Fruit fly (Drosophila melanogaster) S2 (cell line): ENCODE results near the gene CG2991.

Experiments
- CG8478 ChIP-seq: fragments of >200 bp; optimal IDR thresholded peaks from 2 replicates; lab custom pipeline; 2018
- CTCF ChIP-seq, 2 experiments: fragments of >200 bp; optimal IDR thresholded peaks; 2 replicates each; lab custom pipeline; 2018

The CG2991 gene

DNA sequence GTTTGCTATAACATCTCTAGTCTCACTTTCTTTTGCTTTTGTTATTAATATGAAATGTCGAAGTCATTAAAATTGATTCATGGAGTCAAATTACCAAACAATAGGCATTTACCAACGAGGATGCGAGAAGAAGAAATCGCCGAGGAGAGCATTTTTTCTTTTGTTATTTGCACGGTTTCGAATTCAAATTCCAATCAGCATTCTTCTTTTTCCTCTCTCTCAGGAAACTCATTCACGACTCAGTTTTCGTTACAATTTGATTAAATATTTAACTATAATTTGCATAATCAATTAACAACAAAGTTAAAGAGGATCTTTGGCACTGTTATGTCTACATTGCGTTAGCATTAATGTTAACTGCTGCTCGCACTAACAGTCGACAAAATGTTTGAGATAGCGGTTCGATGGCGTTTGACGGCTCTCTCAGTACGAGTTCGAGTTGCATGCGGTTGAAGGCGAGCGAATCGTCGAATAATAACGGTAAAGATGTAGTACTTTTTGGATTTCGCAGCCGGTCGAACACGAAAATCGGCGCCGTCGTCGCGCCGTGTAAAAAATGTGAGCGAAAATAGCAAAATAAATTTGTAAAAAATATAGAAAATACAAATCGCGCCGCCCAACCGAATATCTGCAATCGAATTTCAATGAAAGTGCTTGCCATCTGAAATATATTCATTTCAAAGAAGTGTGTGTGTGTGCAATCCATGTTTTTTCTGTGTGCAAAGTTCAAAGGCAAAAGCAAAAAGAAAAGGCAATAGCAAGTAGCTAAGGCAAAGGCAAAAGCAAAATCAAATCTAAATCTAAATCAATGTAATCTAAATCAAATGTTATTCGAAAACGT lies 31.0 kb downstream of the CG2991 start:
- TF ChIP-seq CTCF (optimal IDR thresholded peaks at IDR 0.05; lab: Kevin White, UChicago): no peak
- no peak for TF ChIP-seq CG8478 (lab: Kevin White, UChicago)

DNA sequence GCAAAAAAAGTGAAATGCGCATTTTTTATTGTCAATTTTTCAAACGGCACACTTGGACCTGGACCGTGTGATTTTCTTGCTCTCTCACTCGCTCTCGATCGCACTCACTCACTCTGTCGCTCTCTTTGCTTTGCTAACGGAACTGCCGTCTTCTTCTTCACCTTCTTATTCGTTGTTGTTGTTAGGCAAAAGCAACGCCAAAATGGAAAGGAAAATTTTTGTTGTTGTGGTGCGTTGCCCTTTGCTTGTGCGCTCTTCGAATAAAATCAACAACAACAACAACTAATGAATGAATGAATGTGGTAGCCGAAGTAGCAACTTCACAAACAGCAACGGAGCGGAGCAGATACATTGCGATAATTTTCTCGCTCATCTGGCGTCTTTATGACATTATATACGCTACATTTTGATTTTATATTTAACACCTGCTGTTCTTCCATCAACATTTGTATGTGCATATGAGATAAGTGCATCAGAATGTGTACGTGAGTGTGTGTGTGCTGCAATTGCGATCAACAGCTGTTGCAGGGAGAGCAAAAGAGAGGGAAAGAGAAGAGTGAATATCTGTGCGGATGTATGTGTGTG lies 32.0 kb downstream of the CG2991 start:
- TF ChIP-seq CG8478 (lab: Kevin White, UChicago) (no peak), CTCF (optimal IDR thresholded peaks at IDR 0.05; lab: Kevin White, UChicago) (no peak)

DNA sequence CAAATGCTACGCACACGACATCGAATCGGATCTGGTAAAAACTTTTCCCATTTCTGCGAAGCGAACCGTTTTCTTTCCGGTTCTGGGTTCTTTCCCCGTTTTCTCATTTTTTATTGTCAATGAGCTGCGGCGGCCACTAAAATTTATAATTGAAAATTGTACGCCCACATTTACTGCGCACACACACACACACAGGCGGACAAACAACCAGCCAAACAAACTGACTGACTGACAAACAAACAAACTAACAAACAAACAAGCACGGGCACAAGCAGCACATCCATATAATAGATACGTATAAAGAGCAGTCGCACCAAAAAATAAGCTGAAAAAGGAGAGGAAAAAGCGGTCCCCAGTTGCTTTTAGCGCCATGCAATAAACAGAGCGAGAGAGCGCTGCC lies 34.2 kb downstream of the CG2991 start:
- no peak for TF ChIP-seq CG8478 (lab: Kevin White, UChicago)
- no peak for TF ChIP-seq CTCF (optimal IDR thresholded peaks at IDR 0.05; lab: Kevin White, UChicago)

DNA sequence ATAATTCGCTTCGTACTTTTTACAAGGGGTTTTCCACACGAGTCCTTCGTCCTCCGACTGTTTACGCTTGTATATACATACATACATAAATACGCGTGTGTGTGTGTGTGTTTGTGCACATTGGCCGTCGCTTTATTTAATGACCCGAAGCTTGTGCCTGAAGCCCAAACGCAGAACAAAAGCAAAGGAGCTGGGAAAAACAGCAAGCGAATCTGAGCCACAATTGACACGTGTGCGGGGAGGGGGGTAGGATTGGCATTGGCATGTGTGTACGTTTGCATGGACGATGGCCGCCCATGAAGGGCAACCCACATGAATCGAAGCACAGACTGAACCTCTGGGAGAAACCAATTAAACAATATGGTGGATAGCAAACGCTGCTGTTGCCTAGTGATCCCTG lies 37.4 kb downstream of the CG2991 start:
- no peak for TF ChIP-seq CTCF (optimal IDR thresholded peaks at IDR 0.05; lab: Kevin White, UChicago)
- TF ChIP-seq CG8478 (lab: Kevin White, UChicago): no peak

DNA sequence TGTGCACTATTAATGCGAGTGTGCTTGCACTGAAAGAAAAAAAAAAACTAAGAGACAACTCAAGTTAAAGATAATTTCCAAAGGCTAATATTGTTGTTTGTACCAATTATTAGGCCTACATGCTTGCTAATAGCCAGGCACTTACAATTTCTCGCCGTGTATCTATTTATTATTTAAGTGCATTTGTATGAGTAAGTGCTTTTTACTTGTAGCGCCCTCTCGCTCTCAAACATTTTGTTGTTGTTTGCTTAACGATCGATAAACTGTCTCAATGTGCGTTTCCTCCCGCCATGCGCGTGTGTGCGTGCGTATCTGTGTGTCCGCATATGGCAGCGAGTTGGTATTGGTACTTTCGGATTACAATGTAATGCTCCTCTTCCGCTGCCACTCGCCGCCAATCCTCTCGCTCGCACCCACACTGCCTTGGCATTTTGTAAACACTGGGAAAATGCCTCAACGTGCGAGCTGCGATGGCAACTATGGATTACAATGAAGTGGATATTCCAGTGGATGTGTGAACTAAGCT lies 40.1 kb downstream of the CG2991 start:
- TF ChIP-seq CTCF (optimal IDR thresholded peaks at IDR 0.05; lab: Kevin White, UChicago): no peak
- no peak for TF ChIP-seq CG8478 (lab: Kevin White, UChicago)

DNA sequence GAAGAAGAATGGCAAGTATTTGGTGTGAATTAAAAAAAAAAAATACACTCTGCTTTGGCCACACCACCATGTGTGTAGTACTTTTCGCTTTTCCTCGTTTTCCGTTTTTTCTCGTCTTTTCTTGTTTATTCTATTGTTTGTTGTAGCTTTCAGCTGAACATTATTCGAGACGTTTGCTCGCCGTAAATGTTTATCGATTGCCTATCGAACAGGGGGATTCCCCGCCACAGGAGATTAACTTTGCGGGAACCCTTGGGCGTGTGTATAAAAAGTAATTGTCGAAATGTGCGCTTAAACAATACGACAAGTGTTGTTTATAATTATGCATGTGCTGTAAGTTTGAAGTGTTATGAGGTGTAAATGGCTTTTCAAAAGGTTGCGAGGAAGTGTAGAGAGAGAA lies 40.7 kb downstream of the CG2991 start:
- TF ChIP-seq CTCF (optimal IDR thresholded peaks at IDR 0.05; lab: Kevin White, UChicago): no peak
- TF ChIP-seq CG8478 (lab: Kevin White, UChicago): no peak

DNA sequence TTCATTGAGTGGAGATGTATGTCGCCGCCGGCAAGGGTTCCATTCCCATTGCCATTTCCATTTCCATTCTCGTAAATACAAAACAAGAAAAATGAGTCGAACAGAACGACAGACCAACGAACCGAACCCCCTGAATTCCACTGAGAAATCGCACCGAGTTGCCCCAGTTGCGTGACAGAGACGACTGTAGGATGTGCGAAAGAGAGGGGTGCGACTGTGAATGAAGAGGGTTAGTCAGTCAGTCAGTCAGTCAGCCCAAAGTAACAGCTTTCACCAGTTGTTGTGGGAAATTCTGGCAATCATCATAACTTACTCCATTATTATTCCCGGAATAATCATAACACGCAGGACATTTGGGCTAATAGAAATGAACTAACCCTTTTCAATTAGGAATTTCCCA lies 41.3 kb downstream of the CG2991 start:
- TF ChIP-seq CG8478 (lab: Kevin White, UChicago): no peak
- no peak for TF ChIP-seq CTCF (optimal IDR thresholded peaks at IDR 0.05; lab: Kevin White, UChicago)

DNA sequence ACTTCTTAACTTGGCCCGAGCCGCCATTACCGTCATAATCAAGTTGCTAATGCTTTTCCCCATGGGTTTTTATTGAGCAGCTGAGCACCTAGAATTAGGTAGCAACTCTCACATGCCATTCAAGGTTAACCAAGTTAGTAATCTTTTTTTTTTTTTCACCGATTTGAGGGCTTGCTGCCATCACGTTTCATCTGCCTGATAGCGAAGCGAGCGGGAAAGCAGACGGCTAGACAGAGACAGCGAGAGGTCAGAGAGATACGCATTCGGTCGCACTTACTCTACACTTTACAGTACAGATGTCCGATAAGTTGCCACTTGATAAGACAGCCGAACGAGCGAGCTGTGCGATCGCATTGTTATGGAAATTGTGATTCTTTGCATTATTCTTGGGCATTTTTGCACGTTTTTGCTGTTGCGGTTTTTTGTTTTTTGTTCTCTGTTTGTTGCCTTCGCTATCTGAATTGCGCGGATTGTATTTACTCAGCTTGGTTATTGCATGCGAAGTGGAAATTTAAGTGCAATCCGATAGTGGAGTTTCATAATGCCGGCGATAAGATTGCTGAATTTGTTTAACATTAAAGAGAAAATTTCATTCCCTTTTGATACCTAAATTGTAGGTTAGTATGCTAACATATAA lies 43.5 kb downstream of the CG2991 start:
- TF ChIP-seq CG8478 (lab: Kevin White, UChicago): no peak
- no peak for TF ChIP-seq CTCF (optimal IDR thresholded peaks at IDR 0.05; lab: Kevin White, UChicago)

DNA sequence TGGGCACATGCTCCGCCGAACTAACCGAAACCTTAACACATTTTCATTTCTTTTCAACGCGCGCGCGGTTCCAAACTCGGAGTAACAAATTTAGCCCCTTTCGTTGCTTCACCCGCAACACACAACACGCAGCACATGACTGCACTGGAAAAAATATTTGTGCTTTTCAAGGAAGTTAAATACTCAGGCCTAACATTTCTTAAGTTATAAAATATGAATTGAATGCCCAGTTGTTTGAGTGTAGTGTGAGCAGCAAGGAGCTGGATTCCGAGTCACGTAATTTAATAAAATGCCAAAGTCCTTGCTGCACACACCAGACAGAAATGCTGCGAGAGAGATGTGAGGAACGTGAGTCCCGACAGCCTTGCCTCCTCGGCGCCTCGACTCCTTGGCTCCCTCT lies 44.5 kb downstream of the CG2991 start:
- TF ChIP-seq CTCF (optimal IDR thresholded peaks at IDR 0.05; lab: Kevin White, UChicago): no peak
- no peak for TF ChIP-seq CG8478 (lab: Kevin White, UChicago)

DNA sequence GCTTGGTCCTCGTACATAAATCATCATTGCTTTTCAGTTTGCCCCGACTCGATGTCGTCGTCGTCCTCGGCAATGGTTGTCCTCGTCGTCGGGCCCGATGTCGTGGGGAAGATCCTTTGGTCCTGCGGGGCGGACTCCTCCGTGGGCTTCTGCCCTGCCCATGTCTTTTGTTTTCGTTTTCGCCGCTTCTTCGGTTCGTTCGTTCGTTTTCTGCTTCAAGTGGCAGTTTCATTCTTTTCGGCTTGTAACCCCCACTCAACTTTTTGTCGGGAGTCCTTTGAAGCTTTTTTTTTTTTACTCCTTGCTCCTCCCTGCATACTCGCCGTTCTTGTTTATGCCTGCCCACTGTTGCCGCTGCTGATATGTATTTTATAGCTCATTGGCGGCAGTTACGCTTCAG lies 46.7 kb downstream of the CG2991 start:
- TF ChIP-seq CTCF (optimal IDR thresholded peaks at IDR 0.05; lab: Kevin White, UChicago) (no peak), CG8478 (lab: Kevin White, UChicago) (no peak)

DNA sequence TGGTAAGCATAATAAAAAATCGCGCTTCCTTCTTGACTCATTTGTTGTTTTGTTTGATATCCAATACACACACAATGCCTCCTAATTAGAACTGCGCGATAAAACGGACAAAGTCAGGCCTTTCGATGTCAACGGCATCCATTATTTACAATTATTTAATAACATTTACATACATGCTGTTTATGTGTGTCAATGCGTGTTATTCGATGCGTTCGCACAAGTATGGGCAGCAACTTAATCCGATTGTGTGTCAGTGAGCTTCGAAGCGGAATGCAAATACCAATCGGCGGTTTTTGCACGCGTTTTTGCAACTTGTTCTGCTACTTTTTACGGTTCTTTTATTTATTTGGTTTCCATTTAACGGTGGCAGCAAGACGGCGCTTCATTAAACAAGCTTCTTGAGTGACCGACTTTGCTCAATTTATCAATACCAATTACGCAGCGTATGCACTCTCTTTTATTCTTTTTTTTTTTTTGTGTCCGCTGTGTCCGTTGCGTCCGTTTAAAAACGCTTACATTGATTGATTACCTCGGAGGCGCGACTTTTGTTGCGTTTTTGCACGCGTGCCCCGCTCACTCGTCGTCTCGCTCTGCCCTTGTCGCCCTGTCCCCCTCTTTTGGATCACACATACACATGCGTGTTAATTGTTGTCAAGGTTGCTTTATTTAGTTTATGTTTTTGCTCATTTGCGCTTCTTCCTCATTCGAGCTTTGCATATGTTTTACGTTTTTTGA lies 47.5 kb downstream of the CG2991 start:
- no peak for TF ChIP-seq CTCF (optimal IDR thresholded peaks at IDR 0.05; lab: Kevin White, UChicago)
- no peak for TF ChIP-seq CG8478 (lab: Kevin White, UChicago)

DNA sequence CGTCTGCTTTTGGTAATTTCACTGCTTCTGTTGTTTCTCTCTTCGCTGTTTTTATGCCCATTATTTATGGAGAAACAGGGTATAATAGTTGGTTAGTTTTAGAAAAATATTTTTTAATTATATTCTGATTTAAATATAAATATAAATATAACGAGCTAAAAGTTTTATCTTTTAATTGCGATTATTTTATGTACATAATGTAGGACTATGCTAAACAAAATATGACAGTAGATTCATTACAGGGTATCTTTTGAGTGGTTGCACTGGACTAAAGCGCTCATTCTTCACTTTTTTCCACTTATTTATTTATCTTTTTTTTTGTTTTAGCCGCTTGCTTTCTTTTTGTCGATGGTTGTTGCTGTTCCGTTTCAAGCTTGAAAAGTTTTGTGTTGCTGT lies 48.1 kb downstream of the CG2991 start:
- TF ChIP-seq CTCF (optimal IDR thresholded peaks at IDR 0.05; lab: Kevin White, UChicago): no peak
- TF ChIP-seq CG8478 (lab: Kevin White, UChicago): no peak

DNA sequence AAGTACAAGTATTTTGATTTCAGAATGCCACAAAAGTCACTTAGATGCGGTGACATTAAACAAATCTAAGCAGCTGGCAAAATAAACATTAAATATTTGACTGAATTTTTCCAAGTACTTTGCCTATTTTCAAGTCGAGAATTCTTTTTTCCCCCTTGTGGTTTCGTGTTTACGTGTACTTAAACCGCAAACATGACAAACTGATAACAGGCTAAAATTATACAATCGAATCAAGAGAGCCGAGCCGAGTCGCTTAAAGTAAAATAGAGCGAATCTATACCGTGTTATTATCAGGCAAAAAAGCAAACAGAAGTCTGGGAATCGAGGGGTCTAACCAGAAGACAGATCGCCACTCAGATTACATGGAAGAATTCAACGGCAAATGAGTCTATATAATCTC lies 49.2 kb downstream of the CG2991 start:
- TF ChIP-seq CG8478 (lab: Kevin White, UChicago) (no peak), CTCF (optimal IDR thresholded peaks at IDR 0.05; lab: Kevin White, UChicago) (no peak)

DNA sequence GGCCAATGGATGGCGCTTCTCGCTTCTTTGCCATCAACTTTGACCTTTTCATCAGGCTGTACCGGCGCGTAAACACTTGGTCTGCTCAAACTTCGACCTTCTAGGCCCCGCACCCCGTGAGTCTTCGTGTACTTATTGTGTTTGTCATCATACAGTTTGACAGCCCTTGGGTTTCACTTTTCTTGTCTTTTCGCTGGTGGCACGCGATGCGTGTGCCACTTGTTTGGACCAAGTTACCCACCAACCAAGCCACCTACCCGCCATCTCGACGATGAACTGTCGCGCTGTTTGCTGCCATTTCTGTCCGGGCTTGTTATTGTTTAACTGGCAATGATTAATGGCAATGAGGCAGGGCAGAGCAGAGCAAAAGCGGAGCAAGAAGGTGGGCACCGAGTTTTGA lies 50.8 kb downstream of the CG2991 start:
- TF ChIP-seq CG8478 (lab: Kevin White, UChicago) (no peak), CTCF (optimal IDR thresholded peaks at IDR 0.05; lab: Kevin White, UChicago) (no peak)
